Worm (Caenorhabditis elegans) whole organism, L2 larva: Measurements from ENCODE around the gene fut-1.

Experiments
- C34F6.9 ChIP-seq: fragments of 150-350 bp; optimal IDR thresholded peaks from 2 replicates; lab custom pipeline; 2014; ENCODE audit warnings: missing biosample characterization, missing genetic modification characterization
- F13H6.1 ChIP-seq: sonication (generic microtip); optimal IDR thresholded peaks from 2 replicates; lab custom pipeline; 2016; ENCODE audit warnings: missing genetic modification characterization, missing compliant biosample characterization
- ZK546.5 ChIP-seq: sonication (generic microtip); optimal IDR thresholded peaks from 2 replicates; lab custom pipeline; 2017; ENCODE audit warnings: missing biosample characterization, missing genetic modification characterization
- aly-2 ChIP-seq: fragments of 150-350 bp; optimal IDR thresholded peaks from 2 replicates; lab custom pipeline; 2014; ENCODE audit warnings: missing biosample characterization, missing genetic modification characterization
- ama-1 ChIP-seq: fragments of 150-350 bp; optimal IDR thresholded peaks from 2 replicates; lab custom pipeline; 2018; ENCODE audit warnings: inconsistent platforms
- blmp-1 ChIP-seq: sonication (generic microtip); optimal IDR thresholded peaks from 2 replicates; lab custom pipeline; 2017; ENCODE audit warnings: missing genetic modification characterization, mild to moderate bottlenecking, missing compliant biosample characterization, antibody characterized with exemption, moderate library complexity; ENCODE audit not compliant: insufficient read depth
- ceh-16 ChIP-seq: fragments of 150-350 bp; optimal IDR thresholded peaks from 2 replicates; lab custom pipeline; 2014; ENCODE audit warnings: missing biosample characterization, missing genetic modification characterization
- ceh-82 ChIP-seq: fragments of 150-350 bp; optimal IDR thresholded peaks from 2 replicates; lab custom pipeline; 2014; ENCODE audit warnings: missing biosample characterization, missing genetic modification characterization
- crh-2 ChIP-seq: sonication (generic microtip); optimal IDR thresholded peaks from 2 replicates; lab custom pipeline; 2017; ENCODE audit warnings: missing biosample characterization, missing genetic modification characterization
- egl-27 ChIP-seq: sonication (generic microtip); optimal IDR thresholded peaks from 3 replicates; lab custom pipeline; 2017; ENCODE audit warnings: missing biosample characterization, missing genetic modification reagents, missing genetic modification characterization
- elt-1 ChIP-seq: fragments of 150-350 bp; optimal IDR thresholded peaks from 2 replicates; lab custom pipeline; 2014; ENCODE audit warnings: missing biosample characterization, missing genetic modification characterization
- fos-1 ChIP-seq: fragments of 150-350 bp; optimal IDR thresholded peaks from 2 replicates; lab custom pipeline; 2014; ENCODE audit warnings: missing biosample characterization, missing genetic modification characterization
- gmeb-1 ChIP-seq: fragments of 150-350 bp; optimal IDR thresholded peaks from 2 replicates; lab custom pipeline; 2014; ENCODE audit warnings: missing biosample characterization, missing genetic modification characterization
- lin-11 ChIP-seq: fragments of 150-350 bp; sonication (generic microtip); optimal IDR thresholded peaks from 2 replicates; lab custom pipeline; 2014; ENCODE audit warnings: missing biosample characterization, missing genetic modification characterization, inconsistent platforms, mixed read lengths
- lin-13 ChIP-seq: fragments of 150-350 bp; optimal IDR thresholded peaks from 2 replicates; lab custom pipeline; 2014; ENCODE audit warnings: missing biosample characterization, missing genetic modification reagents, missing genetic modification characterization
- lin-39 ChIP-seq: fragments of 150-350 bp; optimal IDR thresholded peaks from 2 replicates; lab custom pipeline; 2014; ENCODE audit warnings: missing biosample characterization, missing genetic modification reagents, missing genetic modification characterization
- lsy-2 ChIP-seq, 2 experiments: fragments of 150-350 bp in 1 of 2; sonication (generic microtip) in 1 of 2; optimal IDR thresholded peaks; 2 replicates each; lab custom pipeline; 2014 to 2017; ENCODE audit warnings: missing biosample characterization in 2 of 2, missing genetic modification characterization in 2 of 2
- mbf-1 ChIP-seq: sonication (generic microtip); optimal IDR thresholded peaks from 2 replicates; lab custom pipeline; 2017; ENCODE audit warnings: missing biosample characterization, missing genetic modification characterization
- mdl-1 ChIP-seq, 2 experiments: fragments of 150-350 bp in 1 of 2; sonication (generic microtip) in 1 of 2; optimal IDR thresholded peaks; 2 replicates each; lab custom pipeline; 2017; ENCODE audit warnings: missing biosample characterization in 2 of 2, missing genetic modification characterization in 2 of 2
- nhr-12 ChIP-seq: fragments of 150-350 bp; optimal IDR thresholded peaks from 2 replicates; lab custom pipeline; 2014; ENCODE audit warnings: missing biosample characterization, missing genetic modification characterization
- nhr-129 ChIP-seq: fragments of 150-350 bp; optimal IDR thresholded peaks from 2 replicates; lab custom pipeline; 2014; ENCODE audit warnings: missing biosample characterization, missing genetic modification characterization
- nhr-21 ChIP-seq: fragments of 150-350 bp; optimal IDR thresholded peaks from 2 replicates; lab custom pipeline; 2014; ENCODE audit warnings: missing biosample characterization, missing genetic modification characterization
- nhr-25 ChIP-seq: fragments of 150-350 bp; sonication (generic microtip); optimal IDR thresholded peaks from 3 replicates; lab custom pipeline; 2014; ENCODE audit warnings: missing biosample characterization, missing genetic modification characterization
- nhr-77 ChIP-seq: fragments of 150-350 bp; optimal IDR thresholded peaks from 2 replicates; lab custom pipeline; 2014; ENCODE audit warnings: missing biosample characterization, missing genetic modification characterization
- peb-1 ChIP-seq: fragments of 150-350 bp; optimal IDR thresholded peaks from 2 replicates; lab custom pipeline; 2014; ENCODE audit warnings: missing biosample characterization, missing genetic modification characterization
- sem-4 ChIP-seq: fragments of 150-350 bp; optimal IDR thresholded peaks from 2 replicates; lab custom pipeline; 2014; ENCODE audit warnings: missing biosample characterization, missing genetic modification reagents, missing genetic modification characterization
- skn-1 ChIP-seq: sonication (generic microtip); optimal IDR thresholded peaks from 2 replicates; lab custom pipeline; 2017; ENCODE audit warnings: missing biosample characterization, missing genetic modification characterization
- sma-3 ChIP-seq: sonication (generic microtip); optimal IDR thresholded peaks from 2 replicates; lab custom pipeline; 2016; ENCODE audit warnings: missing genetic modification reagents, missing genetic modification characterization, missing compliant biosample characterization
- sma-9 ChIP-seq, 2 experiments: fragments of 150-350 bp in 1 of 2; sonication (generic microtip) in 1 of 2; optimal IDR thresholded peaks; 2 replicates each; lab custom pipeline; 2014 to 2016; ENCODE audit warnings: missing genetic modification characterization in 2 of 2, mild to moderate bottlenecking in 1 of 2, missing biosample characterization in 1 of 2, missing compliant biosample characterization in 1 of 2, missing genetic modification reagents in 1 of 2, moderate library complexity in 1 of 2
- unc-39 ChIP-seq: fragments of 150-350 bp; optimal IDR thresholded peaks from 2 replicates; lab custom pipeline; 2014; ENCODE audit warnings: missing biosample characterization, missing genetic modification characterization
- unc-55 ChIP-seq: fragments of 150-350 bp; sonication (generic microtip); optimal IDR thresholded peaks from 3 replicates; lab custom pipeline; 2014; ENCODE audit warnings: missing biosample characterization, missing genetic modification reagents, missing genetic modification characterization
- ztf-1 ChIP-seq: fragments of 200-800 bp; sonication (Bioruptor generic); conservative IDR thresholded peaks from 2 replicates; pipeline ENCODE4 v1.3.6; 2022; ENCODE audit warnings: missing genetic modification characterization, missing compliant biosample characterization

The fut-1 gene

DNA sequence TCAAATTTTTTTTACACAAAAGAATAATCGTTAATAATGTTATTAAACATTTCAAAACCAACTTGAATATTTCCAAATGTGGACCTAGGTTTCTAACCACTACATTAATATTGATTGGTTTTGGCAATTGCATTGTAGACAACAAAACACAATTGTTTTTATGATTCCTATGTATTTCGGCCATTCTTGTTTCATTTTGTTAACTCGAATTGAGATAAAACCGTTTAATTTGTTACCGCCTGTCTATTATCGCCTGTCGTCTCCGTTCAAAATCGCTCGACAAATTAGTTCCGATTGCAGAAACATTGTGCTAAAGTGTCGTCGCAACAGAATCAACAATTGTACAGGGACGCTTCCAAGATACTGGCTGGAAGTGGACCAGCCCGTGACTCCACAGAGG lies 11.3 kb upstream of the fut-1 start, which contains the start of gene let-19:
Gene let-19, plus strand, starts transcription at position 301 of the 400 bp plus-strand sequence.
- no peak for TF ChIP-seq mdl-1 (tag; optimal IDR thresholded peaks at IDR 0.05; lab: Kevin White, UChicago)
- TF ChIP-seq ZK546.5 (tag; lab: Kevin White, UChicago): no peak
- TF ChIP-seq nhr-21 (tag; lab: Kevin White, UChicago): no peak
- no peak for TF ChIP-seq F13H6.1 (tag; lab: Kevin White, UChicago)
- TF ChIP-seq, all 48 proteins: peak for 0

DNA sequence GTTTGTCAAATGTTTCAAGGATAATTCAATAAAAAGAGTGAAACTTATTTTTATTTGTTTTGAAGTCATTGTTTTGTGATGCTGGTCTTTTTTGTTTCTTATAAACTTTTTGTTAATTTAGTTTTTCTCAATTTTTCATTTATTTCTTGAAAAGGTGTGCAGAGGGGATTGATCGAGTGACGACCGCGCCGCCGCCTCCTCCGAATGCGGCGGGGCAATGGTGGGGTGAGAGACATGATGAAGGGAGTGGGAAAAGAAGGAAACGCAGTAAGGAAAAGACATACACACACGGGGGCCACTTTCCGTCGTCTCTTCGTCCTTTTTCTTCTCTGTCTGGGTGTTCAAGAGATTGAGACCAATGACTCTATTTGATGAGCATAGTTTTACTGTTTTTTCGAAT lies 10.0 kb upstream of the fut-1 start:
- TF ChIP-seq gmeb-1 (tag; lab: Kevin White, UChicago) (peak; percentile 13), sma-9 (GFP tag; optimal IDR thresholded peaks at IDR 0.05; lab: Kevin White, UChicago) (no peak), sma-9 (tag; optimal IDR thresholded peaks at IDR 0.05; lab: Kevin White, UChicago) (no peak), crh-2 (tag; lab: Kevin White, UChicago) (peak; percentile 12), sem-4 (no peak), aly-2 (no peak), ceh-16 (tag; lab: Kevin White, UChicago) (no peak), fos-1 (peak; percentile 30), lsy-2 (tag; optimal IDR thresholded peaks at IDR 0.05; lab: Kevin White, UChicago) (peak in 1 of 2 experiments; percentile 30), unc-55 (GFP tag; lab: Kevin White, UChicago) (peak; percentile 39), nhr-129 (tag; lab: Kevin White, UChicago) (peak; percentile 5), egl-27 (tag; lab: Kevin White, UChicago) (peak; percentile 20), F13H6.1 (tag; lab: Kevin White, UChicago) (peak; percentile 21)

DNA sequence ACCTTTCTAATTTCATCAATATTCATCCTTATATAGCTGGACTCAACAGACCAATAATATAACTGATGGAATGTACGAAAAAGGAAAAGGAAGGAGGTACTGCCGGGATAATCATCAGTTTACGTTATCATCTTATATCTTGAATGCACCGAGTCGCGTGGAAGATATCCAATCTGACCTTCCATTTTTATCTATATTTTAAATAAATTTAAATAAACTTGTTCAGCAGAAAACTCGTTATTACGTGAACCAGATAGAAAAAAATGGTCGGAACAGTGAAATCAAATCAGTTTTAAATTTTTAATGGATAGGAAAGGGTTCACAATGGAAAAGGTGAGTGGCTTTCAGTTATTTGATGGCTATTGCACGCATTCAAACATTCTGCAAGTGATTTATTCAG lies 7.5 kb upstream of the fut-1 start, which contains the start of gene pah-1:
Gene pah-1, minus strand, starts transcription at position 101 of the 400 bp plus-strand sequence.
- no peak for TF ChIP-seq mbf-1 (tag; lab: Kevin White, UChicago)
- no peak for TF ChIP-seq sem-4
- TF ChIP-seq lin-13 (GFP tag; lab: Kevin White, UChicago): no peak
- TF ChIP-seq mdl-1 (tag; optimal IDR thresholded peaks at IDR 0.05; lab: Kevin White, UChicago): no peak
- TF ChIP-seq lsy-2 (tag; optimal IDR thresholded peaks at IDR 0.05; lab: Kevin White, UChicago): no peak
- no peak for TF ChIP-seq elt-1 (tag; lab: Kevin White, UChicago)
- no peak for TF ChIP-seq peb-1 (tag; lab: Kevin White, UChicago)
- TF ChIP-seq nhr-21 (tag; lab: Kevin White, UChicago): no peak
- TF ChIP-seq nhr-77 (tag; lab: Kevin White, UChicago): no peak

DNA sequence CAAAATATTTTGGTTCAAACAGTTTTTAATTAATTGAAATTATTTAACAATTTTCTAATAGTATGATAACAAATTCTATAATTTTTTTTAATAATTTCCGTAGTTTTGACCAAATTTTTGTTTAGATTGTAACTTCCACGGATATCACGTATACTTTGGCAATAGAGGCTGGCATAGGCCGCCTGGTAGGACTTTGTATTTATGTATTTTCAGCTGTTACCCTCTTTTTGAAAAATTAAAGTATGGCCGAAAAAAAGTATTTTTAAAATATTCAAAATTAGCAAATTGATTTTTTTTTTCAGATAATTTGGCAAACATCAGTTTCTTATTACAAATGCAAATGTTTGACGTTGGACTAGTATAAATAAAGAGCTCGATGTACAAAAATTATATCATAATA lies 7.1 kb upstream of the fut-1 start, which contains the start of the genes nsph-1.1 and K08F8.15:
Gene nsph-1.1, plus strand, starts transcription at position 301 of the 400 bp plus-strand sequence.
Gene K08F8.15, plus strand, starts transcription at position 335 of the 400 bp plus-strand sequence.
- TF ChIP-seq ceh-82 (tag; lab: Kevin White, UChicago) (no peak), gmeb-1 (tag; lab: Kevin White, UChicago) (no peak), mbf-1 (tag; lab: Kevin White, UChicago) (no peak), unc-39 (tag; lab: Kevin White, UChicago) (no peak), ama-1 (lab: Kevin White, UChicago) (no peak), ztf-1 (no peak), egl-27 (tag; lab: Kevin White, UChicago) (no peak), lin-39 (tag; lab: Kevin White, UChicago) (no peak), nhr-12 (tag; lab: Kevin White, UChicago) (no peak), lsy-2 (tag; optimal IDR thresholded peaks at IDR 0.05; lab: Kevin White, UChicago) (no peak), mdl-1 (tag; optimal IDR thresholded peaks at IDR 0.05; lab: Kevin White, UChicago) (no peak), fos-1 (no peak), lin-11 (no peak), lin-13 (GFP tag; lab: Kevin White, UChicago) (no peak), C34F6.9 (tag; lab: Kevin White, UChicago) (no peak), nhr-25 (no peak)

DNA sequence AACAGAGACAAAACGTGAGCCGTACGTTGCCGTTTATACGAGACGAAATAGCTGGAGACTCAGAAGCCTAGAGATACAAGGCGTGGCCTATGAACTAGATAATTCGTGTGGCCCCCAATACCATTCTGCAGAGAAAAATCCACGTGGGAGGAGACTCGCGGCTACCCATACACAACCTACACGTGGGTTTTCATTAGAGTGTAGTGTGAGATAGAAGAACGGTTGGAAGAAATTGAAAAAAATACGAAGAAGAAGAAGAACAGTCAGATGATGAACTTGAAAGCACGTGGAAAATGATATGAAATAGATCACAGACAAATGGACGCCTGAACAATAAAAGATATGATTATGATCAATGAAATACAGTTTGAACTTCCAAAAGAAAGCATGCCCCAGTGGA lies 5.7 kb upstream of the fut-1 start:
- TF ChIP-seq nhr-25 (peak; percentile 70), blmp-1 (tag; lab: Kevin White, UChicago) (peak; percentile 42), nhr-129 (tag; lab: Kevin White, UChicago) (peak; percentile 2), skn-1 (no peak), sma-3 (GFP tag; lab: Kevin White, UChicago) (peak; percentile 90), gmeb-1 (tag; lab: Kevin White, UChicago) (no peak), nhr-21 (tag; lab: Kevin White, UChicago) (peak; percentile 31), sma-9 (GFP tag; optimal IDR thresholded peaks at IDR 0.05; lab: Kevin White, UChicago) (peak; percentile 96), sma-9 (tag; optimal IDR thresholded peaks at IDR 0.05; lab: Kevin White, UChicago) (no peak), mdl-1 (tag; optimal IDR thresholded peaks at IDR 0.05; lab: Kevin White, UChicago) (peak; percentile 35 to 69), ceh-16 (tag; lab: Kevin White, UChicago) (no peak), fos-1 (peak; percentile 3)
